Fruit fly (Drosophila melanogaster) whole organism, embryonic: ENCODE measurements around the gene enc.

Experiments
- Antp ChIP-seq: fragments of 200-800 bp; sonication (Bioruptor generic); optimal IDR thresholded peaks from 3 replicates; lab custom pipeline; 2016; ENCODE audit warnings: missing biosample characterization, missing genetic modification characterization
- B-H2 ChIP-seq: fragments of 200-800 bp; sonication (Bioruptor generic); optimal IDR thresholded peaks from 2 replicates; lab custom pipeline; 2018; ENCODE audit warnings: missing biosample characterization, mild to moderate bottlenecking, missing genetic modification characterization
- Blimp-1 ChIP-seq: fragments of 200-800 bp; sonication (Bioruptor generic); optimal IDR thresholded peaks from 3 replicates; lab custom pipeline; 2018; ENCODE audit warnings: missing biosample characterization, missing genetic modification characterization, mild to moderate bottlenecking, moderate library complexity, missing genetic modification reagents
- CG10543 ChIP-seq: fragments of 200-800 bp; sonication (Bioruptor generic); optimal IDR thresholded peaks from 3 replicates; lab custom pipeline; 2017; ENCODE audit warnings: missing biosample characterization, mild to moderate bottlenecking, missing genetic modification characterization, moderate library complexity
- CG10979 ChIP-seq: fragments of 200-800 bp; sonication (Bioruptor generic); optimal IDR thresholded peaks from 2 replicates; lab custom pipeline; 2018; ENCODE audit warnings: missing biosample characterization, mild to moderate bottlenecking, missing genetic modification characterization, moderate library complexity
- CG11247 ChIP-seq: fragments of 200-800 bp; sonication (Bioruptor generic); IDR thresholded peaks from 2 replicates; pipeline ENCODE4 v1.3.6; 2022; ENCODE audit warnings: missing biosample characterization, missing genetic modification characterization
- CG11398 ChIP-seq: fragments of 200-800 bp; sonication (Bioruptor generic); optimal IDR thresholded peaks from 2 replicates; lab custom pipeline; 2016; ENCODE audit warnings: missing biosample characterization, missing genetic modification characterization
- CG11504 ChIP-seq: fragments of 200-800 bp; sonication (Bioruptor generic); optimal IDR thresholded peaks from 3 replicates; lab custom pipeline; 2019; ENCODE audit warnings: missing biosample characterization, mild to moderate bottlenecking, missing genetic modification characterization, moderate library complexity
- CG12219 ChIP-seq: fragments of 200-800 bp; sonication (Bioruptor generic); optimal IDR thresholded peaks from 3 replicates; lab custom pipeline; 2018; ENCODE audit warnings: missing biosample characterization, mild to moderate bottlenecking, missing genetic modification characterization
- CG12659 ChIP-seq: fragments of 200-800 bp; sonication (Bioruptor generic); optimal IDR thresholded peaks from 3 replicates; lab custom pipeline; 2017; ENCODE audit warnings: mild to moderate bottlenecking, missing biosample characterization, missing genetic modification reagents, missing genetic modification characterization
- CG12769 ChIP-seq: fragments of 200-800 bp; sonication (Bioruptor generic); optimal IDR thresholded peaks from 2 replicates; lab custom pipeline; 2019; ENCODE audit warnings: missing biosample characterization, mild to moderate bottlenecking, missing genetic modification characterization, moderate library complexity
- CG13287 ChIP-seq: fragments of 200-800 bp; sonication (Bioruptor generic); IDR thresholded peaks from 2 replicates; pipeline ENCODE4 v1.3.6; 2022; ENCODE audit warnings: missing biosample characterization, missing genetic modification characterization; ENCODE audit not compliant: partially characterized antibody
- CG14710 ChIP-seq: fragments of 200-800 bp; sonication (Bioruptor generic); optimal IDR thresholded peaks from 3 replicates; lab custom pipeline; 2019; ENCODE audit warnings: missing biosample characterization, mild to moderate bottlenecking, missing genetic modification characterization, moderate library complexity
- CG14860 ChIP-seq: fragments of 200-800 bp; sonication (Bioruptor generic); IDR thresholded peaks from 3 replicates; pipeline ENCODE4 v1.3.6; 2022; ENCODE audit warnings: missing biosample characterization, missing genetic modification characterization; ENCODE audit not compliant: partially characterized antibody
- CG15601 ChIP-seq: fragments of 200-800 bp; sonication (Bioruptor generic); optimal IDR thresholded peaks from 3 replicates; lab custom pipeline; 2019; ENCODE audit warnings: missing biosample characterization, mild to moderate bottlenecking, missing genetic modification characterization, moderate library complexity
- CG17361 ChIP-seq: fragments of 200-800 bp; sonication (Bioruptor generic); IDR thresholded peaks from 3 replicates; pipeline ENCODE4 v1.3.6; 2022; ENCODE audit warnings: missing biosample characterization, missing genetic modification characterization
- CG17385 ChIP-seq: fragments of 200-800 bp; sonication (Bioruptor generic); optimal IDR thresholded peaks from 3 replicates; lab custom pipeline; 2018; ENCODE audit warnings: missing biosample characterization, mild to moderate bottlenecking, missing genetic modification characterization
- CG2199 ChIP-seq: fragments of 200-800 bp; sonication (Bioruptor generic); IDR thresholded peaks from 3 replicates; pipeline ENCODE4 v1.3.6; 2022; ENCODE audit warnings: missing biosample characterization, missing genetic modification characterization
- CG2889 ChIP-seq: fragments of 200-800 bp; sonication (Bioruptor generic); IDR thresholded peaks from 3 replicates; pipeline ENCODE4 v1.3.6; 2022; ENCODE audit warnings: missing biosample characterization, missing genetic modification characterization
- CG31365 ChIP-seq: fragments of 200-800 bp; sonication (Bioruptor generic); optimal IDR thresholded peaks from 2 replicates; lab custom pipeline; 2018; ENCODE audit warnings: missing biosample characterization, mild to moderate bottlenecking, missing genetic modification characterization
- CG31441 ChIP-seq: fragments of 200-800 bp; sonication (Bioruptor generic); IDR thresholded peaks from 2 replicates; pipeline ENCODE4 v1.3.6; 2022; ENCODE audit warnings: missing biosample characterization, missing genetic modification characterization
- CG3281 ChIP-seq: fragments of 200-800 bp; sonication (Bioruptor generic); optimal IDR thresholded peaks from 3 replicates; lab custom pipeline; 2017; ENCODE audit warnings: missing biosample characterization, mild to moderate bottlenecking, missing genetic modification characterization
- CG5953 ChIP-seq: fragments of 200-800 bp; sonication (Bioruptor generic); IDR thresholded peaks from 2 replicates; pipeline ENCODE4 v1.3.6; 2022; ENCODE audit warnings: missing biosample characterization, missing genetic modification characterization
- CG7357 ChIP-seq: fragments of 200-800 bp; sonication (Bioruptor generic); IDR thresholded peaks from 3 replicates; pipeline ENCODE4 v1.3.6; 2022; ENCODE audit warnings: missing biosample characterization, missing genetic modification characterization
- CG9609 ChIP-seq: fragments of 200-800 bp; sonication (Bioruptor generic); optimal IDR thresholded peaks from 3 replicates; lab custom pipeline; 2016; ENCODE audit warnings: missing biosample characterization, missing genetic modification characterization
- Ets97D ChIP-seq: fragments of 200-800 bp; sonication (Bioruptor generic); optimal IDR thresholded peaks from 3 replicates; lab custom pipeline; 2016; ENCODE audit warnings: missing biosample characterization, missing genetic modification characterization
- HLH3B ChIP-seq: fragments of 200-800 bp; sonication (Bioruptor generic); IDR thresholded peaks from 2 replicates; pipeline ENCODE4 v1.3.6; 2022; ENCODE audit warnings: missing biosample characterization, missing genetic modification characterization
- HLH4C ChIP-seq: fragments of 200-800 bp; sonication (Bioruptor generic); IDR thresholded peaks from 3 replicates; pipeline ENCODE4 v1.3.6; 2022; ENCODE audit warnings: missing biosample characterization, missing genetic modification characterization; ENCODE audit not compliant: partially characterized antibody
- HmgZ ChIP-seq: fragments of 200-800 bp; sonication (Bioruptor generic); optimal IDR thresholded peaks from 2 replicates; lab custom pipeline; 2018; ENCODE audit warnings: missing biosample characterization, mild to moderate bottlenecking, missing genetic modification characterization
- MESR4 ChIP-seq: fragments of 200-800 bp; sonication (Bioruptor generic); optimal IDR thresholded peaks from 2 replicates; lab custom pipeline; 2018; ENCODE audit warnings: missing biosample characterization, mild to moderate bottlenecking, missing genetic modification characterization, moderate library complexity
- MTF-1 ChIP-seq: fragments of 200-800 bp; sonication (Bioruptor generic); optimal IDR thresholded peaks from 2 replicates; lab custom pipeline; 2018; ENCODE audit warnings: missing biosample characterization, mild to moderate bottlenecking, missing genetic modification characterization, borderline replicate concordance
- Oaz ChIP-seq: fragments of 200-800 bp; sonication (Bioruptor generic); IDR thresholded peaks from 2 replicates; pipeline ENCODE4 v1.3.6; 2022; ENCODE audit warnings: missing biosample characterization, missing genetic modification characterization
- Opbp ChIP-seq: fragments of 200-800 bp; sonication (Bioruptor generic); IDR thresholded peaks from 3 replicates; pipeline ENCODE4 v1.3.6; 2022; ENCODE audit warnings: missing biosample characterization, missing genetic modification characterization; ENCODE audit not compliant: partially characterized antibody
- Taf1 ChIP-seq: fragments of 200-800 bp; sonication (Bioruptor generic); IDR thresholded peaks from 2 replicates; pipeline ENCODE4 v1.3.6; 2022; ENCODE audit warnings: missing biosample characterization, missing genetic modification characterization
- ab ChIP-seq: fragments of 200-800 bp; sonication (Bioruptor generic); optimal IDR thresholded peaks from 2 replicates; lab custom pipeline; 2016; ENCODE audit warnings: missing biosample characterization, missing genetic modification characterization
- abd-A ChIP-seq: fragments of 200-800 bp; sonication (Bioruptor generic); optimal IDR thresholded peaks from 3 replicates; lab custom pipeline; 2019; ENCODE audit warnings: missing biosample characterization, mild to moderate bottlenecking, missing genetic modification characterization, moderate library complexity
- ase ChIP-seq: fragments of 200-800 bp; sonication (Bioruptor generic); IDR thresholded peaks from 3 replicates; pipeline ENCODE4 v1.3.6; 2022; ENCODE audit warnings: missing biosample characterization, missing genetic modification characterization
- bbx ChIP-seq: fragments of 200-800 bp; sonication (Bioruptor generic); IDR thresholded peaks from 2 replicates; pipeline ENCODE4 v1.3.6; 2022; ENCODE audit warnings: missing biosample characterization, missing genetic modification characterization; ENCODE audit not compliant: partially characterized antibody
- corto ChIP-seq: fragments of 200-800 bp; sonication (Bioruptor generic); optimal IDR thresholded peaks from 2 replicates; lab custom pipeline; 2016; ENCODE audit warnings: missing biosample characterization, mild to moderate bottlenecking, missing genetic modification characterization, moderate library complexity
- croc ChIP-seq: fragments of 200-800 bp; sonication (Bioruptor generic); conservative IDR thresholded peaks from 3 replicates; pipeline ENCODE4 v1.3.6; 2022; ENCODE audit warnings: missing biosample characterization, missing genetic modification characterization
- hbn ChIP-seq: fragments of 200-800 bp; sonication (Bioruptor generic); IDR thresholded peaks from 2 replicates; pipeline ENCODE4 v1.3.6; 2022; ENCODE audit warnings: missing biosample characterization, missing genetic modification characterization; ENCODE audit not compliant: partially characterized antibody
- nerfin-1 ChIP-seq: fragments of 200-800 bp; sonication (Bioruptor generic); optimal IDR thresholded peaks from 3 replicates; lab custom pipeline; 2019; ENCODE audit warnings: missing biosample characterization, mild to moderate bottlenecking, missing genetic modification characterization, moderate library complexity
- org-1 ChIP-seq: fragments of 200-800 bp; sonication (Bioruptor generic); optimal IDR thresholded peaks from 2 replicates; lab custom pipeline; 2017; ENCODE audit warnings: missing biosample characterization, missing genetic modification characterization
- sens ChIP-seq: fragments of 200-800 bp; sonication (Bioruptor generic); peaks from one replicate; lab custom pipeline; 2016; ENCODE audit warnings: missing biosample characterization, missing genetic modification characterization
- stwl ChIP-seq: fragments of 200-800 bp; sonication (Bioruptor generic); optimal IDR thresholded peaks from 3 replicates; lab custom pipeline; 2018; ENCODE audit warnings: missing biosample characterization, mild to moderate bottlenecking, missing genetic modification characterization, moderate library complexity
- tgo ChIP-seq: fragments of 200-800 bp; sonication (Bioruptor generic); IDR thresholded peaks from 3 replicates; pipeline ENCODE4 v1.3.6; 2022; ENCODE audit warnings: missing biosample characterization, missing genetic modification characterization
- unc-4 ChIP-seq: fragments of 200-800 bp; sonication (Bioruptor generic); IDR thresholded peaks from 2 replicates; pipeline ENCODE4 v1.3.6; 2022; ENCODE audit warnings: missing biosample characterization, missing genetic modification characterization; ENCODE audit not compliant: partially characterized antibody
- zfh2 ChIP-seq: fragments of 200-800 bp; sonication (Bioruptor generic); optimal IDR thresholded peaks from 2 replicates; lab custom pipeline; 2016; ENCODE audit warnings: missing biosample characterization, missing genetic modification characterization

Gene enc

dm6 chr3L:3788790-3789421 is 29.6 kb upstream of the enc start (continued):
- TF ChIP-seq Opbp (GFP tag; lab: Robert Waterston, UW) (peak; percentile 79), corto (GFP tag; lab: Kevin White, UChicago) (no peak), CG17361 (GFP tag; lab: Robert Waterston, UW) (peak; percentile 64; the same call in 1 of the 3 replicates), Blimp-1 (peak; percentile 51), CG14860 (GFP tag; lab: Robert Waterston, UW) (peak; percentile 45; the same call in 1 of the 3 replicates), CG2889 (GFP tag; lab: Robert Waterston, UW) (no peak), CG9609 (GFP tag; lab: Kevin White, UChicago) (no peak), ase (GFP tag; lab: Robert Waterston, UW) (no peak), CG31365 (tag; lab: Kevin White, UChicago) (peak; percentile 96), HLH3B (GFP tag; lab: Robert Waterston, UW) (no peak), CG15601 (tag; lab: Kevin White, UChicago) (peak; percentile 38), CG12769 (tag; lab: Kevin White, UChicago) (peak; percentile 49), CG11398 (GFP tag; lab: Kevin White, UChicago) (no peak), org-1 (GFP tag; lab: Kevin White, UChicago) (no peak), CG12659 (GFP tag; lab: Kevin White, UChicago) (peak; percentile 9), hbn (GFP tag; lab: Robert Waterston, UW) (peak; percentile 22; the same call in 1 of the 2 replicates), CG3281 (GFP tag; lab: Kevin White, UChicago) (peak; percentile 34), Antp (GFP tag; lab: Kevin White, UChicago) (no peak), croc (GFP tag; lab: Robert Waterston, UW) (no peak; the same call in 2 of the 3 replicates), CG14710 (tag; lab: Kevin White, UChicago) (peak; percentile 11), HLH4C (peak; percentile 40; the same call in 1 of the 3 replicates), Taf1 (no peak), Oaz (GFP tag; lab: Robert Waterston, UW) (no peak), CG10543 (GFP tag; lab: Kevin White, UChicago) (peak; percentile 45), CG11504 (tag; lab: Kevin White, UChicago) (peak; percentile 52), CG17385 (peak; percentile 35), tgo (GFP tag; lab: Robert Waterston, UW) (no peak), zfh2 (GFP tag; lab: Kevin White, UChicago) (no peak), HmgZ (peak; percentile 35), CG12219 (GFP tag; lab: Kevin White, UChicago) (peak; percentile 5), CG2199 (GFP tag; lab: Robert Waterston, UW) (peak; percentile 94), unc-4 (peak; percentile 54), B-H2 (GFP tag; lab: Kevin White, UChicago) (peak; percentile 3), bbx (GFP tag; lab: Robert Waterston, UW) (peak; percentile 78), MESR4 (GFP tag; lab: Kevin White, UChicago) (no peak), nerfin-1 (peak; percentile 90), CG13287 (peak; percentile 54; the same call in 1 of the 2 replicates), CG7357 (GFP tag; lab: Robert Waterston, UW) (no peak), CG5953 (GFP tag; lab: Robert Waterston, UW) (no peak), CG11247 (peak; percentile 7; the same call in 1 of the 2 replicates), CG10979 (tag; lab: Kevin White, UChicago) (peak; percentile 27), abd-A (tag; lab: Kevin White, UChicago) (peak; percentile 4), sens (GFP tag; lab: Kevin White, UChicago) (peak; percentile 28), CG31441 (GFP tag; lab: Robert Waterston, UW) (peak; percentile 67), ab (GFP tag; lab: Kevin White, UChicago) (no peak), Ets97D (GFP tag; lab: Kevin White, UChicago) (peak; percentile 81), stwl (peak; percentile 69), MTF-1 (GFP tag; lab: Kevin White, UChicago) (no peak)
